Worm (Caenorhabditis elegans) whole organism, L1 larva: ENCODE results near the gene C16C8.7.

Experiments
- F16B12.6 ChIP-seq: fragments of 150-350 bp; optimal IDR thresholded peaks from 2 replicates; lab custom pipeline; 2014; ENCODE audit warnings: missing biosample characterization, missing genetic modification characterization
- aha-1 ChIP-seq: fragments of 150-350 bp; optimal IDR thresholded peaks from 2 replicates; lab custom pipeline; 2014; ENCODE audit warnings: missing biosample characterization, missing genetic modification characterization
- aly-2 ChIP-seq: fragments of 150-350 bp; optimal IDR thresholded peaks from 2 replicates; lab custom pipeline; 2014; ENCODE audit warnings: missing biosample characterization, missing genetic modification characterization
- dpl-1 ChIP-seq, 3 experiments: fragments of 150-350 bp in 2 of 3; sonication (generic microtip) in 1 of 3; optimal IDR thresholded peaks; 2 replicates each; lab custom pipeline; 2014 to 2017; ENCODE audit warnings: missing biosample characterization in 3 of 3, missing genetic modification characterization in 3 of 3, missing genetic modification reagents in 3 of 3
- jun-1 ChIP-seq: fragments of 150-350 bp; optimal IDR thresholded peaks from 2 replicates; lab custom pipeline; 2014; ENCODE audit warnings: missing biosample characterization, missing genetic modification reagents, missing genetic modification characterization
- lin-13 ChIP-seq: fragments of 150-350 bp; optimal IDR thresholded peaks from 2 replicates; lab custom pipeline; 2014; ENCODE audit warnings: missing biosample characterization, missing genetic modification reagents, missing genetic modification characterization
- lin-15B ChIP-seq: fragments of 150-350 bp; sonication (generic microtip); optimal IDR thresholded peaks from 3 replicates; lab custom pipeline; 2014; ENCODE audit warnings: missing biosample characterization, missing genetic modification characterization
- lsy-2 ChIP-seq, 2 experiments: fragments of 150-350 bp; optimal IDR thresholded peaks; 2 replicates each; lab custom pipeline; 2014; ENCODE audit warnings: missing biosample characterization in 2 of 2, missing genetic modification characterization in 2 of 2
- nhr-11 ChIP-seq: fragments of 150-350 bp; optimal IDR thresholded peaks from 2 replicates; lab custom pipeline; 2014; ENCODE audit warnings: missing biosample characterization, missing genetic modification characterization
- nhr-76 ChIP-seq: sonication (generic microtip); optimal IDR thresholded peaks from 2 replicates; lab custom pipeline; 2017; ENCODE audit warnings: missing biosample characterization, missing genetic modification characterization
- pag-3 ChIP-seq: sonication (generic microtip); optimal IDR thresholded peaks from 2 replicates; lab custom pipeline; 2017; ENCODE audit warnings: missing genetic modification characterization, mild to moderate bottlenecking, missing compliant biosample characterization, antibody characterized with exemption, borderline replicate concordance; ENCODE audit not compliant: insufficient read depth
- vab-15 ChIP-seq: sonication (generic microtip); optimal IDR thresholded peaks from 2 replicates; lab custom pipeline; 2017; ENCODE audit warnings: missing genotype, mild to moderate bottlenecking, missing genetic modification characterization, missing compliant biosample characterization

- no peak for TF ChIP-seq aly-2
- TF ChIP-seq nhr-76 = no peak
- no peak for TF ChIP-seq nhr-11 (tag; lab: Kevin White, UChicago)
- no peak for TF ChIP-seq pag-3 (tag; lab: Kevin White, UChicago)
- TF ChIP-seq jun-1 (tag; lab: Kevin White, UChicago) = no peak
- TF ChIP-seq dpl-1 (GFP tag; optimal IDR thresholded peaks at IDR 0.05; lab: Kevin White, UChicago) = no peak
- TF ChIP-seq lin-15B = no peak
- no peak for TF ChIP-seq vab-15 (tag; lab: Kevin White, UChicago)
- TF ChIP-seq F16B12.6 (tag; lab: Kevin White, UChicago) = no peak
- no peak for TF ChIP-seq lin-13 (GFP tag; lab: Kevin White, UChicago)
- TF ChIP-seq aha-1 (tag; lab: Kevin White, UChicago) = no peak
- no peak for TF ChIP-seq lsy-2 (tag; optimal IDR thresholded peaks at IDR 0.05; lab: Kevin White, UChicago)
Measured at ce11 chrII:3504717-3505116, 44.8 kb upstream of the C16C8.7 start, which contains the start of gene cyh-1.
